Worm (Caenorhabditis elegans) whole organism, L2 larva: ENCODE data around the gene T07E3.4.

ENCODE experiments used
- C34F6.9 ChIP-seq: fragments of 150-350 bp; optimal IDR thresholded peaks from 2 replicates; lab custom pipeline; 2014; ENCODE audit warnings: missing biosample characterization, missing genetic modification characterization
- F13H6.1 ChIP-seq: sonication (generic microtip); optimal IDR thresholded peaks from 2 replicates; lab custom pipeline; 2016; ENCODE audit warnings: missing genetic modification characterization, missing compliant biosample characterization
- R02D3.7 ChIP-seq: fragments of 150-350 bp; optimal IDR thresholded peaks from 2 replicates; lab custom pipeline; 2014; ENCODE audit warnings: missing biosample characterization, missing genetic modification characterization
- Y55F3AM.14 ChIP-seq: fragments of 200-800 bp; sonication (Bioruptor generic); optimal IDR thresholded peaks from 2 replicates; lab custom pipeline; 2018; ENCODE audit warnings: mild to moderate bottlenecking, missing genetic modification characterization, missing compliant biosample characterization
- ZK546.5 ChIP-seq: sonication (generic microtip); optimal IDR thresholded peaks from 2 replicates; lab custom pipeline; 2017; ENCODE audit warnings: missing biosample characterization, missing genetic modification characterization
- alr-1 ChIP-seq: fragments of 150-350 bp; optimal IDR thresholded peaks from 2 replicates; lab custom pipeline; 2014; ENCODE audit warnings: missing biosample characterization, missing genetic modification characterization
- aly-2 ChIP-seq: fragments of 150-350 bp; optimal IDR thresholded peaks from 2 replicates; lab custom pipeline; 2014; ENCODE audit warnings: missing biosample characterization, missing genetic modification characterization
- ama-1 ChIP-seq: fragments of 150-350 bp; optimal IDR thresholded peaks from 2 replicates; lab custom pipeline; 2018; ENCODE audit warnings: inconsistent platforms
- blmp-1 ChIP-seq: sonication (generic microtip); optimal IDR thresholded peaks from 2 replicates; lab custom pipeline; 2017; ENCODE audit warnings: missing genetic modification characterization, mild to moderate bottlenecking, missing compliant biosample characterization, antibody characterized with exemption, moderate library complexity; ENCODE audit not compliant: insufficient read depth
- ceh-16 ChIP-seq: fragments of 150-350 bp; optimal IDR thresholded peaks from 2 replicates; lab custom pipeline; 2014; ENCODE audit warnings: missing biosample characterization, missing genetic modification characterization
- ceh-82 ChIP-seq: fragments of 150-350 bp; optimal IDR thresholded peaks from 2 replicates; lab custom pipeline; 2014; ENCODE audit warnings: missing biosample characterization, missing genetic modification characterization
- crh-2 ChIP-seq: sonication (generic microtip); optimal IDR thresholded peaks from 2 replicates; lab custom pipeline; 2017; ENCODE audit warnings: missing biosample characterization, missing genetic modification characterization
- dmd-4 ChIP-seq: sonication (generic microtip); optimal IDR thresholded peaks from 2 replicates; lab custom pipeline; 2017; ENCODE audit warnings: missing biosample characterization, missing genetic modification characterization
- egl-27 ChIP-seq: sonication (generic microtip); optimal IDR thresholded peaks from 3 replicates; lab custom pipeline; 2017; ENCODE audit warnings: missing biosample characterization, missing genetic modification reagents, missing genetic modification characterization
- elt-1 ChIP-seq: fragments of 150-350 bp; optimal IDR thresholded peaks from 2 replicates; lab custom pipeline; 2014; ENCODE audit warnings: missing biosample characterization, missing genetic modification characterization
- elt-3 ChIP-seq: sonication (generic microtip); optimal IDR thresholded peaks from 2 replicates; lab custom pipeline; 2017; ENCODE audit warnings: missing biosample characterization, missing genetic modification characterization
- fos-1 ChIP-seq: fragments of 150-350 bp; optimal IDR thresholded peaks from 2 replicates; lab custom pipeline; 2014; ENCODE audit warnings: missing biosample characterization, missing genetic modification characterization
- gmeb-1 ChIP-seq: fragments of 150-350 bp; optimal IDR thresholded peaks from 2 replicates; lab custom pipeline; 2014; ENCODE audit warnings: missing biosample characterization, missing genetic modification characterization
- lin-11 ChIP-seq: fragments of 150-350 bp; sonication (generic microtip); optimal IDR thresholded peaks from 2 replicates; lab custom pipeline; 2014; ENCODE audit warnings: missing biosample characterization, missing genetic modification characterization, inconsistent platforms, mixed read lengths
- lin-13 ChIP-seq: fragments of 150-350 bp; optimal IDR thresholded peaks from 2 replicates; lab custom pipeline; 2014; ENCODE audit warnings: missing biosample characterization, missing genetic modification reagents, missing genetic modification characterization
- lin-39 ChIP-seq: fragments of 150-350 bp; optimal IDR thresholded peaks from 2 replicates; lab custom pipeline; 2014; ENCODE audit warnings: missing biosample characterization, missing genetic modification reagents, missing genetic modification characterization
- lsy-2 ChIP-seq, 2 experiments: fragments of 150-350 bp in 1 of 2; sonication (generic microtip) in 1 of 2; optimal IDR thresholded peaks; 2 replicates each; lab custom pipeline; 2014 to 2017; ENCODE audit warnings: missing biosample characterization in 2 of 2, missing genetic modification characterization in 2 of 2
- mab-5 ChIP-seq: fragments of 150-350 bp; optimal IDR thresholded peaks from 2 replicates; lab custom pipeline; 2014; ENCODE audit warnings: missing biosample characterization, missing genetic modification characterization
- mbf-1 ChIP-seq: sonication (generic microtip); optimal IDR thresholded peaks from 2 replicates; lab custom pipeline; 2017; ENCODE audit warnings: missing biosample characterization, missing genetic modification characterization
- mdl-1 ChIP-seq, 2 experiments: fragments of 150-350 bp in 1 of 2; sonication (generic microtip) in 1 of 2; optimal IDR thresholded peaks; 2 replicates each; lab custom pipeline; 2017; ENCODE audit warnings: missing biosample characterization in 2 of 2, missing genetic modification characterization in 2 of 2
- nhr-10 ChIP-seq: sonication (generic microtip); optimal IDR thresholded peaks from 2 replicates; lab custom pipeline; 2017; ENCODE audit warnings: missing biosample characterization, missing genetic modification characterization
- nhr-11 ChIP-seq: fragments of 150-350 bp; optimal IDR thresholded peaks from 2 replicates; lab custom pipeline; 2014; ENCODE audit warnings: missing biosample characterization, missing genetic modification characterization
- nhr-12 ChIP-seq: fragments of 150-350 bp; optimal IDR thresholded peaks from 2 replicates; lab custom pipeline; 2014; ENCODE audit warnings: missing biosample characterization, missing genetic modification characterization
- nhr-129 ChIP-seq: fragments of 150-350 bp; optimal IDR thresholded peaks from 2 replicates; lab custom pipeline; 2014; ENCODE audit warnings: missing biosample characterization, missing genetic modification characterization
- nhr-21 ChIP-seq: fragments of 150-350 bp; optimal IDR thresholded peaks from 2 replicates; lab custom pipeline; 2014; ENCODE audit warnings: missing biosample characterization, missing genetic modification characterization
- nhr-23 ChIP-seq: fragments of 150-350 bp; optimal IDR thresholded peaks from 2 replicates; lab custom pipeline; 2014; ENCODE audit warnings: missing biosample characterization, missing genetic modification reagents, missing genetic modification characterization
- nhr-237 ChIP-seq: fragments of 150-350 bp; optimal IDR thresholded peaks from 2 replicates; lab custom pipeline; 2014; ENCODE audit warnings: missing biosample characterization, missing genetic modification characterization
- nhr-25 ChIP-seq: fragments of 150-350 bp; sonication (generic microtip); optimal IDR thresholded peaks from 3 replicates; lab custom pipeline; 2014; ENCODE audit warnings: missing biosample characterization, missing genetic modification characterization
- nhr-6 ChIP-seq: fragments of 150-350 bp; optimal IDR thresholded peaks from 2 replicates; lab custom pipeline; 2014; ENCODE audit warnings: missing biosample characterization, missing genetic modification characterization
- nhr-77 ChIP-seq: fragments of 150-350 bp; optimal IDR thresholded peaks from 2 replicates; lab custom pipeline; 2014; ENCODE audit warnings: missing biosample characterization, missing genetic modification characterization
- peb-1 ChIP-seq: fragments of 150-350 bp; optimal IDR thresholded peaks from 2 replicates; lab custom pipeline; 2014; ENCODE audit warnings: missing biosample characterization, missing genetic modification characterization
- sem-4 ChIP-seq: fragments of 150-350 bp; optimal IDR thresholded peaks from 2 replicates; lab custom pipeline; 2014; ENCODE audit warnings: missing biosample characterization, missing genetic modification reagents, missing genetic modification characterization
- skn-1 ChIP-seq: sonication (generic microtip); optimal IDR thresholded peaks from 2 replicates; lab custom pipeline; 2017; ENCODE audit warnings: missing biosample characterization, missing genetic modification characterization
- sma-3 ChIP-seq: sonication (generic microtip); optimal IDR thresholded peaks from 2 replicates; lab custom pipeline; 2016; ENCODE audit warnings: missing genetic modification reagents, missing genetic modification characterization, missing compliant biosample characterization
- sma-9 ChIP-seq, 2 experiments: fragments of 150-350 bp in 1 of 2; sonication (generic microtip) in 1 of 2; optimal IDR thresholded peaks; 2 replicates each; lab custom pipeline; 2014 to 2016; ENCODE audit warnings: missing genetic modification characterization in 2 of 2, mild to moderate bottlenecking in 1 of 2, missing biosample characterization in 1 of 2, missing compliant biosample characterization in 1 of 2, missing genetic modification reagents in 1 of 2, moderate library complexity in 1 of 2
- snpc-4 ChIP-seq: fragments of 150-350 bp; optimal IDR thresholded peaks from 2 replicates; lab custom pipeline; 2014; ENCODE audit warnings: missing biosample characterization, missing genetic modification characterization
- unc-39 ChIP-seq: fragments of 150-350 bp; optimal IDR thresholded peaks from 2 replicates; lab custom pipeline; 2014; ENCODE audit warnings: missing biosample characterization, missing genetic modification characterization
- unc-55 ChIP-seq: fragments of 150-350 bp; sonication (generic microtip); optimal IDR thresholded peaks from 3 replicates; lab custom pipeline; 2014; ENCODE audit warnings: missing biosample characterization, missing genetic modification reagents, missing genetic modification characterization
- unc-62 ChIP-seq: fragments of 150-350 bp; optimal IDR thresholded peaks from 2 replicates; lab custom pipeline; 2014; ENCODE audit warnings: missing biosample characterization, missing genetic modification reagents, missing genetic modification characterization
- zag-1 ChIP-seq: fragments of 150-350 bp; optimal IDR thresholded peaks from 2 replicates; lab custom pipeline; 2014; ENCODE audit warnings: missing biosample characterization, missing genetic modification characterization
- ztf-1 ChIP-seq: fragments of 200-800 bp; sonication (Bioruptor generic); conservative IDR thresholded peaks from 2 replicates; pipeline ENCODE4 v1.3.6; 2022; ENCODE audit warnings: missing genetic modification characterization, missing compliant biosample characterization
- ztf-11 ChIP-seq: sonication (generic microtip); optimal IDR thresholded peaks from 2 replicates; lab custom pipeline; 2017; ENCODE audit warnings: missing biosample characterization, missing genetic modification characterization
- ztf-4 ChIP-seq: fragments of 150-350 bp; optimal IDR thresholded peaks from 2 replicates; lab custom pipeline; 2014; ENCODE audit warnings: missing biosample characterization, missing genetic modification characterization

The T07E3.4 gene

ce11 chrIII:6887574-6887973 lies 10.2 kb upstream of the T07E3.4 start:
- TF ChIP-seq ama-1 (no peak), nhr-21 (tag; lab: Kevin White, UChicago) (peak; percentile 2), nhr-11 (tag; lab: Kevin White, UChicago) (peak; percentile 19), lsy-2 (tag; optimal IDR thresholded peaks at IDR 0.05; lab: Kevin White, UChicago) (peak; percentile 56 to 74), nhr-6 (no peak), nhr-12 (tag; lab: Kevin White, UChicago) (no peak), mab-5 (tag; lab: Kevin White, UChicago) (no peak), elt-3 (tag; lab: Kevin White, UChicago) (no peak), egl-27 (tag; lab: Kevin White, UChicago) (peak; percentile 37), lin-39 (tag; lab: Kevin White, UChicago) (no peak), mbf-1 (no peak), ztf-11 (no peak), ceh-16 (tag; lab: Kevin White, UChicago) (no peak), nhr-77 (tag; lab: Kevin White, UChicago) (no peak), ztf-1 (no peak), nhr-10 (no peak), unc-55 (GFP tag; lab: Kevin White, UChicago) (peak; percentile 73), skn-1 (no peak), aly-2 (tag; lab: Kevin White, UChicago) (no peak), elt-1 (tag; lab: Kevin White, UChicago) (no peak), unc-39 (tag; lab: Kevin White, UChicago) (no peak), blmp-1 (tag; lab: Kevin White, UChicago) (no peak), nhr-25 (tag; lab: Kevin White, UChicago) (no peak), gmeb-1 (tag; lab: Kevin White, UChicago) (peak; percentile 61), ztf-4 (tag; lab: Kevin White, UChicago) (peak; percentile 40), F13H6.1 (tag; lab: Kevin White, UChicago) (peak; percentile 42), C34F6.9 (tag; lab: Kevin White, UChicago) (peak; percentile 65), dmd-4 (tag; lab: Kevin White, UChicago) (no peak), fos-1 (tag; lab: Kevin White, UChicago) (peak; percentile 38), sma-9 (GFP tag; optimal IDR thresholded peaks at IDR 0.05; lab: Kevin White, UChicago) (peak; percentile 76), sma-9 (tag; optimal IDR thresholded peaks at IDR 0.05; lab: Kevin White, UChicago) (no peak), lin-11 (tag; lab: Kevin White, UChicago) (peak; percentile 50), lin-13 (GFP tag; lab: Kevin White, UChicago) (peak; percentile 52), mdl-1 (tag; optimal IDR thresholded peaks at IDR 0.05; lab: Kevin White, UChicago) (peak in 1 of 2 experiments; percentile 48), alr-1 (tag; lab: Kevin White, UChicago) (no peak), crh-2 (peak; percentile 68), zag-1 (tag; lab: Kevin White, UChicago) (peak; percentile 7), nhr-129 (tag; lab: Kevin White, UChicago) (peak; percentile 93), ceh-82 (tag; lab: Kevin White, UChicago) (no peak)

- TF ChIP-seq elt-1 (tag; lab: Kevin White, UChicago) (no peak), alr-1 (tag; lab: Kevin White, UChicago) (no peak), unc-62 (no peak), ceh-82 (tag; lab: Kevin White, UChicago) (no peak), sma-3 (GFP tag; lab: Kevin White, UChicago) (peak; percentile 25), fos-1 (tag; lab: Kevin White, UChicago) (no peak), zag-1 (tag; lab: Kevin White, UChicago) (no peak), R02D3.7 (tag; lab: Kevin White, UChicago) (no peak), snpc-4 (no peak), aly-2 (tag; lab: Kevin White, UChicago) (no peak), dmd-4 (tag; lab: Kevin White, UChicago) (no peak), gmeb-1 (tag; lab: Kevin White, UChicago) (no peak), F13H6.1 (tag; lab: Kevin White, UChicago) (no peak), nhr-21 (tag; lab: Kevin White, UChicago) (peak; percentile 49), nhr-11 (tag; lab: Kevin White, UChicago) (no peak), ztf-11 (no peak), sma-9 (GFP tag; optimal IDR thresholded peaks at IDR 0.05; lab: Kevin White, UChicago) (peak; percentile 32), sma-9 (tag; optimal IDR thresholded peaks at IDR 0.05; lab: Kevin White, UChicago) (no peak), C34F6.9 (tag; lab: Kevin White, UChicago) (peak; percentile 4), nhr-129 (tag; lab: Kevin White, UChicago) (no peak), mdl-1 (tag; optimal IDR thresholded peaks at IDR 0.05; lab: Kevin White, UChicago) (no peak), nhr-6 (no peak), Y55F3AM.14 (no peak), peb-1 (no peak), blmp-1 (tag; lab: Kevin White, UChicago) (no peak), nhr-77 (tag; lab: Kevin White, UChicago) (no peak), lsy-2 (tag; optimal IDR thresholded peaks at IDR 0.05; lab: Kevin White, UChicago) (peak in 1 of 2 experiments; percentile 46), lin-39 (tag; lab: Kevin White, UChicago) (no peak), nhr-12 (tag; lab: Kevin White, UChicago) (no peak), ceh-16 (tag; lab: Kevin White, UChicago) (no peak), unc-39 (tag; lab: Kevin White, UChicago) (no peak), mab-5 (tag; lab: Kevin White, UChicago) (no peak), nhr-237 (tag; lab: Kevin White, UChicago) (no peak), crh-2 (peak; percentile 40), sem-4 (tag; lab: Kevin White, UChicago) (no peak), ztf-1 (no peak), nhr-23 (no peak), ZK546.5 (tag; lab: Kevin White, UChicago) (no peak), egl-27 (tag; lab: Kevin White, UChicago) (no peak), lin-13 (GFP tag; lab: Kevin White, UChicago) (peak; percentile 26)
Measured at ce11 chrIII:6888497-6888896, 9.3 kb upstream of the T07E3.4 start.
